Worm (Caenorhabditis elegans): ENCODE results near the gene ZK1290.5.

ce11 chrII:7549035-7549434 lies 19.6 kb downstream of the ZK1290.5 start, which contains the start of gene tph-1:
- TF ChIP-seq ZK546.5 (tag; optimal IDR thresholded peaks at IDR 0.05) (no peak), madf-5 (GFP tag; IDR thresholded peaks at IDR 0.05) (no peak), D1046.2 (GFP tag; IDR thresholded peaks at IDR 0.05) (no peak), mep-1 (tag; optimal IDR thresholded peaks at IDR 0.05) (no peak), fos-1 (tag; optimal IDR thresholded peaks at IDR 0.05) (no peak), pqm-1 (tag; optimal IDR thresholded peaks at IDR 0.05) (no peak), sdz-12 (GFP tag; optimal IDR thresholded peaks at IDR 0.05) (no peak), snpc-4 (tag; optimal IDR thresholded peaks at IDR 0.05) (no peak), lin-15B (tag; optimal IDR thresholded peaks at IDR 0.05) (no peak), ces-1 (GFP tag; optimal IDR thresholded peaks at IDR 0.05) (no peak), Y75B8A.6 (GFP tag; IDR thresholded peaks at IDR 0.05) (no peak), ceh-44 (GFP tag; IDR thresholded peaks at IDR 0.05) (no peak)
